Worm (Caenorhabditis elegans) whole organism, L1 larva: Measurements from ENCODE around the gene Y116A8C.25.

ENCODE experiments used
- C16A3.4 ChIP-seq: fragments of 150-350 bp; optimal IDR thresholded peaks from 2 replicates; lab custom pipeline; 2014; ENCODE audit warnings: missing biosample characterization, missing genetic modification characterization
- ceh-8 ChIP-seq: fragments of 200-800 bp; sonication (Bioruptor generic); optimal IDR thresholded peaks from 2 replicates; lab custom pipeline; 2018; ENCODE audit warnings: mild to moderate bottlenecking, missing genetic modification characterization, moderate library complexity, missing compliant biosample characterization
- egl-27 ChIP-seq, 2 experiments: fragments of 150-350 bp in 1 of 2; sonication (generic microtip); optimal IDR thresholded peaks; 3 replicates each; lab custom pipeline; 2017 to 2018; ENCODE audit warnings: missing biosample characterization in 2 of 2, missing genetic modification characterization in 2 of 2, missing genetic modification reagents in 2 of 2
- jun-1 ChIP-seq: fragments of 150-350 bp; optimal IDR thresholded peaks from 2 replicates; lab custom pipeline; 2014; ENCODE audit warnings: missing biosample characterization, missing genetic modification reagents, missing genetic modification characterization
- mab-9 ChIP-seq: fragments of 200-800 bp; sonication (Bioruptor generic); IDR thresholded peaks from 2 replicates; pipeline ENCODE4 v1.3.6; 2022; ENCODE audit warnings: missing genetic modification reagents, missing genetic modification characterization, missing compliant biosample characterization
- nhr-11 ChIP-seq: fragments of 150-350 bp; optimal IDR thresholded peaks from 2 replicates; lab custom pipeline; 2014; ENCODE audit warnings: missing biosample characterization, missing genetic modification characterization
- nhr-76 ChIP-seq: sonication (generic microtip); optimal IDR thresholded peaks from 2 replicates; lab custom pipeline; 2017; ENCODE audit warnings: missing biosample characterization, missing genetic modification characterization
- zag-1 ChIP-seq: fragments of 150-350 bp; optimal IDR thresholded peaks from 2 replicates; lab custom pipeline; 2014; ENCODE audit warnings: missing biosample characterization, missing genetic modification characterization
- ztf-11 ChIP-seq, 2 experiments: sonication (generic microtip); optimal IDR thresholded peaks; 2 replicates each; lab custom pipeline; 2016 to 2017; ENCODE audit warnings: missing genetic modification characterization in 2 of 2, missing biosample characterization in 1 of 2, missing compliant biosample characterization in 1 of 2

DNA sequence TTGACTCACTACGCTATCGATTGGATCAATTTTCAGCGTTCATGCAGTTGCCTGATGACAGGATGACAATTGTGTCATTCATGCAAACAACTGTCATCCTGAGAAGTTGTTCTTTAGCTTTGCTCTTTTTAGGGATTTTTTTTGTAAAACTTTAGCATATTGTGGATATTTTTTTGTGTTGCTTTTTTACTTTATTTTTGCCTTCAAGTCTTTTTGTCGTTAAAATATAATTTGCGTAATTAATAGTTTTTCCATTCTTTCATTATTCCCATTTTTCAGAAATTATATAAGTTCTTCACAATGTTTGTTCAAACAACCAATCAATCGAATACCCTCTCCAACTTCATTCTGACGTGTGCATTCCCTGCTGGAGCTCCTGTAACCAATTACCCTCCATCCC, 37.9 kb downstream of the Y116A8C.25 start, which contains the start of gene Y116A8C.20:
- TF ChIP-seq nhr-11 (tag; lab: Kevin White, UChicago): no peak
- TF ChIP-seq egl-27 (tag; optimal IDR thresholded peaks at IDR 0.05; lab: Kevin White, UChicago): no peak
- TF ChIP-seq ceh-8 (GFP tag; lab: Kevin White, UChicago): no peak
- TF ChIP-seq ztf-11 (tag; optimal IDR thresholded peaks at IDR 0.05; lab: Kevin White, UChicago): no peak
- no peak for TF ChIP-seq nhr-76
- no peak for TF ChIP-seq mab-9 (GFP tag; lab: Robert Waterston, UW)
- TF ChIP-seq C16A3.4 (tag; lab: Kevin White, UChicago): no peak
- no peak for TF ChIP-seq jun-1 (tag; lab: Kevin White, UChicago)
- TF ChIP-seq zag-1 (tag; lab: Kevin White, UChicago): no peak
